Worm (Caenorhabditis elegans): ENCODE data around the gene bmy-1.

bmy-1 gene

ce11 chrII:5336660-5337494, 21.6 kb upstream of the bmy-1 start (continued):
- no peak for TF ChIP-seq ceh-91 (GFP tag; IDR thresholded peaks at IDR 0.05)
- TF ChIP-seq rpc-1 (optimal IDR thresholded peaks at IDR 0.05): no peak
- no peak for TF ChIP-seq rpc-1 (tag; optimal IDR thresholded peaks at IDR 0.05)
- TF ChIP-seq akir-1 (GFP tag; optimal IDR thresholded peaks at IDR 0.05): no peak
- TF ChIP-seq Y95B8A.8 (GFP tag; IDR thresholded peaks at IDR 0.05): no peak
- no peak for TF ChIP-seq hlh-26 (GFP tag; conservative IDR thresholded peaks at IDR 0.05)
- 0 out of 2 replicates have a peak, but pooled peaks have one; percentile 10 for TF ChIP-seq C06A6.2 (GFP tag; conservative IDR thresholded peaks at IDR 0.05)
- no peak for TF ChIP-seq ztf-18 (tag; optimal IDR thresholded peaks at IDR 0.05)
- TF ChIP-seq C17E4.6 (GFP tag; IDR thresholded peaks at IDR 0.05): no peak
- TF ChIP-seq madf-3 (GFP tag; IDR thresholded peaks at IDR 0.05): no peak
- TF ChIP-seq nfya-1 (tag; optimal IDR thresholded peaks at IDR 0.05; ENCODE audit: borderline replicate concordance, insufficient read depth): no peak
- no peak for TF ChIP-seq Y53G8AR.9 (GFP tag; conservative IDR thresholded peaks at IDR 0.05)
- TF ChIP-seq efl-1 (GFP tag; optimal IDR thresholded peaks at IDR 0.05): peak; percentile 22
- no peak for TF ChIP-seq cebp-1 (GFP tag; IDR thresholded peaks at IDR 0.05)
- peak; percentile 69 for TF ChIP-seq cebp-1 (tag; optimal IDR thresholded peaks at IDR 0.05)
- TF ChIP-seq atf-7 (tag; optimal IDR thresholded peaks at IDR 0.05): peak; percentile 27
- TF ChIP-seq pha-4 (tag; optimal IDR thresholded peaks at IDR 0.05): no peak
- no peak for TF ChIP-seq attf-3 (GFP tag; conservative IDR thresholded peaks at IDR 0.05)
- no peak for TF ChIP-seq F52B5.7 (tag; optimal IDR thresholded peaks at IDR 0.05)
- TF ChIP-seq ekl-4 (GFP tag; IDR thresholded peaks at IDR 0.05): no peak
- 0 out of 2 replicates have a peak, but pooled peaks have one; percentile 13 for TF ChIP-seq ceh-100 (GFP tag; IDR thresholded peaks at IDR 0.05)
- no peak for TF ChIP-seq D2030.7 (GFP tag; IDR thresholded peaks at IDR 0.05)
- TF ChIP-seq F23B12.7 (tag; optimal IDR thresholded peaks at IDR 0.05; ENCODE audit: insufficient read depth): no peak
- no peak for TF ChIP-seq madf-8 (GFP tag; conservative IDR thresholded peaks at IDR 0.05)
- no peak for TF ChIP-seq B0261.1 (tag; optimal IDR thresholded peaks at IDR 0.05)
- no peak for TF ChIP-seq nhr-27 (tag; optimal IDR thresholded peaks at IDR 0.05)
- no peak for TF ChIP-seq tlf-1 (GFP tag; optimal IDR thresholded peaks at IDR 0.05)
- TF ChIP-seq ztf-6 (GFP tag; IDR thresholded peaks at IDR 0.05): no peak
- no peak for TF ChIP-seq F10E7.11 (tag; optimal IDR thresholded peaks at IDR 0.05)
- no peak for TF ChIP-seq Y67H2A.10 (GFP tag; conservative IDR thresholded peaks at IDR 0.05)
- no peak for TF ChIP-seq hlh-12 (tag; optimal IDR thresholded peaks at IDR 0.05)
- no peak for TF ChIP-seq B0035.1 (tag; optimal IDR thresholded peaks at IDR 0.05)
- no peak for TF ChIP-seq ceh-58 (GFP tag; IDR thresholded peaks at IDR 0.05)
- no peak for TF ChIP-seq bed-2 (GFP tag; IDR thresholded peaks at IDR 0.05)
- peak; percentile 45 for TF ChIP-seq somi-1 (GFP tag; optimal IDR thresholded peaks at IDR 0.05)
- TF ChIP-seq him-1 (tag; optimal IDR thresholded peaks at IDR 0.05): no peak
- TF ChIP-seq madf-10 (tag; optimal IDR thresholded peaks at IDR 0.05): peak; percentile 15
- no peak for TF ChIP-seq T26A5.8 (tag; optimal IDR thresholded peaks at IDR 0.05)
- peak; percentile 66 for TF ChIP-seq K11D2.4 (GFP tag; IDR thresholded peaks at IDR 0.05)
- no peak for TF ChIP-seq F55B11.4 (tag; optimal IDR thresholded peaks at IDR 0.05; ENCODE audit: borderline replicate concordance, insufficient read depth)
- peak; percentile 21 for TF ChIP-seq tbp1 (GFP tag; optimal IDR thresholded peaks at IDR 0.05)
- TF ChIP-seq B0336.3 (GFP tag; IDR thresholded peaks at IDR 0.05): 0 out of 2 replicates have a peak, but pooled peaks have one; percentile 36
- no peak for TF ChIP-seq F57C9.4 (tag; optimal IDR thresholded peaks at IDR 0.05)
- TF ChIP-seq egrh-3 (GFP tag; IDR thresholded peaks at IDR 0.05): no peak
- TF ChIP-seq nfya-2 (GFP tag; IDR thresholded peaks at IDR 0.05): no peak
- TF ChIP-seq ceh-27 (GFP tag; optimal IDR thresholded peaks at IDR 0.05): peak; percentile 63
- TF ChIP-seq F39B2.1 (GFP tag; IDR thresholded peaks at IDR 0.05): no peak
- peak; percentile 30 for TF ChIP-seq lin-54 (GFP tag; optimal IDR thresholded peaks at IDR 0.05)

Measured in whole organism, young adult.